Fruit fly (Drosophila melanogaster): ENCODE measurements around the gene Rab18.
A peak's percentile ranks its signal among the peaks of the same experiment; 100 is the strongest.

DNA sequence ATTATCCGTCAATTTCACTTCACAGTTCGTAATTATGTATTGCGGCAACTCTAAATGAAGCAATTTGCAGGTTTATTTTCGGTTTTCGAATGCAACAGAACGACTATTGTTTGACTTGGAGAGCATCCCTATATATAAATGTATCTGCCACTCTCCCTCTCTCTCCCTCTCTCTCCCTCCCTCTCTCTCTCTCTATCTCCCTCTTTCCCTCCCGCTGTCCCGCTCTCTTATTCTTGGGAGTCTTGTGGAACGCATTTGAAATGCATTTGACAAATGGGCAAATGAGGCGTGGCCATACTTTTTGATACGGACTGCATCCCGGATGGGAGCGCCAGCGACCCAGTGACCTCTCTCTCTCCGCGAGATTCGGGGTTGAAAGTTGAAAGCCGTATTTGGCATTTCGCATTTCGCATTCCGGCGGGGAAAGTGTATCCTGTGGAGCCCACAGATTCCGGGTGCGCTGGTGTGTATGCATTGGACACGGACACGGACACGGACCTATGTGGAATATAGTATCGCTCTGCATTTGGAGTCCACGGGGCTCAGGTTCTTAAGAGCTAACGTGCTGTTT is 35.0 kb downstream of the Rab18 start:
- TF ChIP-seq pad (GFP tag; optimal IDR thresholded peaks at IDR 0.05) (peak; percentile 94), CG1620 (GFP tag; optimal IDR thresholded peaks at IDR 0.05) (no peak), Crg-1 (GFP tag; optimal IDR thresholded peaks at IDR 0.05) (no peak), cnc (optimal IDR thresholded peaks at IDR 0.05) (no peak), CG12768 (GFP tag; optimal IDR thresholded peaks at IDR 0.05) (no peak), CG7101 (tag; optimal IDR thresholded peaks at IDR 0.05) (no peak), ovo (GFP tag; optimal IDR thresholded peaks at IDR 0.05) (no peak), kay (GFP tag; ENCODE audit: borderline replicate concordance) (no peak), CG5204 (GFP tag; optimal IDR thresholded peaks at IDR 0.05) (no peak), Clk (GFP tag; optimal IDR thresholded peaks at IDR 0.05) (no peak), CG7045 (GFP tag; optimal IDR thresholded peaks at IDR 0.05) (no peak), Mnt (GFP tag; optimal IDR thresholded peaks at IDR 0.05) (no peak), CG33017 (tag; optimal IDR thresholded peaks at IDR 0.05) (no peak), cic (GFP tag; optimal IDR thresholded peaks at IDR 0.05) (no peak)

Measured in whole organism, adult.